Fruit fly (Drosophila melanogaster) S2 (cell line): Measurements from ENCODE around the gene CG4597.

Experiments
- CG8478 ChIP-seq: fragments of >200 bp; optimal IDR thresholded peaks from 2 replicates; lab custom pipeline; 2018
- CTCF ChIP-seq, 2 experiments: fragments of >200 bp; optimal IDR thresholded peaks; 2 replicates each; lab custom pipeline; 2018

dm6 chr3L:5152354-5152806 lies 23.1 kb downstream of the CG4597 start, which contains the start of the genes Gen and Srp54k:
- no peak for TF ChIP-seq CG8478 (lab: Kevin White, UChicago)
- TF ChIP-seq CTCF (optimal IDR thresholded peaks at IDR 0.05; lab: Kevin White, UChicago): no peak
